ENCODE assay signal across 5 fruit fly cellular contexts in genomic region chr3L:139574-140567, dm6.
TF ChIP-seq lines count a peak whose summit lies in the region.

No protein-coding gene starts in this region.

- TF ChIP-seq CTCF in whole organism, embryonic (GFP tag; optimal IDR thresholded peaks at IDR 0.05; lab: Kevin White, UChicago) = no peak

TF ChIP-seq in whole organism, adult, 20 proteins besides CTCF, POLR2A, EP300 and RAD21:
- TF ChIP-seq toe (GFP tag; optimal IDR thresholded peaks at IDR 0.05; lab: Kevin White, UChicago) = no peak
- TF ChIP-seq ovo (GFP tag; optimal IDR thresholded peaks at IDR 0.05; lab: Kevin White, UChicago) = no peak
- TF ChIP-seq cic (GFP tag; optimal IDR thresholded peaks at IDR 0.05; lab: Kevin White, UChicago) = no peak
- peak; percentile 84 for TF ChIP-seq kay (GFP tag; lab: Kevin White, UChicago; ENCODE audit: borderline replicate concordance)
- TF ChIP-seq tj (GFP tag; optimal IDR thresholded peaks at IDR 0.05; lab: Kevin White, UChicago) = peak; percentile 39
- TF ChIP-seq Hr96 (GFP tag; optimal IDR thresholded peaks at IDR 0.05; lab: Kevin White, UChicago) = no peak
- no peak for TF ChIP-seq CG7045 (GFP tag; optimal IDR thresholded peaks at IDR 0.05; lab: Kevin White, UChicago)

TF ChIP-seq in whole organism, embryonic, 481 proteins besides CTCF, POLR2A, EP300 and RAD21 (continues in another document):
- TF ChIP-seq CoRest (tag; optimal IDR thresholded peaks at IDR 0.05; lab: Kevin White, UChicago) (no peak), sd (tag; optimal IDR thresholded peaks at IDR 0.05; lab: Kevin White, UChicago) (peak; percentile 42), HmgD (GFP tag; optimal IDR thresholded peaks at IDR 0.05; lab: Kevin White, UChicago) (no peak), onecut (GFP tag; IDR thresholded peaks at IDR 0.05; lab: Robert Waterston, UW) (no peak), hb (GFP tag; IDR thresholded peaks at IDR 0.05; lab: Robert Waterston, UW; ENCODE audit: partially characterized antibody) (no peak), CG31441 (GFP tag; IDR thresholded peaks at IDR 0.05; lab: Robert Waterston, UW) (no peak), br (optimal IDR thresholded peaks at IDR 0.05; lab: Kevin White, UChicago) (no peak), sqz (GFP tag; optimal IDR thresholded peaks at IDR 0.05; lab: Kevin White, UChicago) (peak; percentile 27), trh (GFP tag; optimal IDR thresholded peaks at IDR 0.05; lab: Kevin White, UChicago) (no peak), Fer1 (GFP tag; optimal IDR thresholded peaks at IDR 0.05; lab: Kevin White, UChicago) (no peak), Dref (GFP tag; IDR thresholded peaks at IDR 0.05; lab: Robert Waterston, UW) (no peak), disco-r (GFP tag; optimal IDR thresholded peaks at IDR 0.05; lab: Kevin White, UChicago) (no peak), knrl (GFP tag; IDR thresholded peaks at IDR 0.05; lab: Robert Waterston, UW; ENCODE audit: partially characterized antibody) (no peak), pan (optimal IDR thresholded peaks at IDR 0.05; lab: Kevin White, UChicago) (no peak), pan (GFP tag; optimal IDR thresholded peaks at IDR 0.05 in 1 of 2, IDR thresholded peaks at IDR 0.05 in 1 of 2) (no peak), caup (GFP tag; optimal IDR thresholded peaks at IDR 0.05; lab: Kevin White, UChicago; ENCODE audit: severe bottlenecking) (no peak), Usf (GFP tag; optimal IDR thresholded peaks at IDR 0.05; lab: Kevin White, UChicago) (no peak), esg (GFP tag; conservative IDR thresholded peaks at IDR 0.05; lab: Robert Waterston, UW) (no peak), CG7786 (GFP tag; optimal IDR thresholded peaks at IDR 0.05; lab: Kevin White, UChicago) (no peak), Sry-δ (GFP tag; optimal IDR thresholded peaks at IDR 0.05; lab: Kevin White, UChicago) (no peak), gfzf (GFP tag; optimal IDR thresholded peaks at IDR 0.05; lab: Kevin White, UChicago) (peak; percentile 23), dysf (GFP tag; IDR thresholded peaks at IDR 0.05; lab: Robert Waterston, UW) (no peak)

TF ChIP-seq in whole organism, prepupa, 60 proteins besides CTCF, POLR2A, EP300 and RAD21 (continues in another document):
- TF ChIP-seq spab (GFP tag; optimal IDR thresholded peaks at IDR 0.05; lab: Kevin White, UChicago) (no peak), CG11762 (GFP tag; optimal IDR thresholded peaks at IDR 0.05; lab: Kevin White, UChicago; ENCODE audit: insufficient read depth) (no peak), CG6854 (GFP tag; optimal IDR thresholded peaks at IDR 0.05; lab: Kevin White, UChicago) (no peak), ss (GFP tag; optimal IDR thresholded peaks at IDR 0.05; lab: Kevin White, UChicago) (peak in 1 of 2 experiments; percentile 24), eg (GFP tag; IDR thresholded peaks at IDR 0.05; lab: Robert Waterston, UW) (no peak), cyc (GFP tag; optimal IDR thresholded peaks at IDR 0.05; lab: Kevin White, UChicago) (peak; percentile 15), CG7368 (GFP tag; optimal IDR thresholded peaks at IDR 0.05; lab: Kevin White, UChicago) (no peak), CG16779 (tag; optimal IDR thresholded peaks at IDR 0.05; lab: Kevin White, UChicago) (no peak), CG4318 (GFP tag; optimal IDR thresholded peaks at IDR 0.05; lab: Kevin White, UChicago) (no peak), CG9139 (GFP tag; optimal IDR thresholded peaks at IDR 0.05; lab: Kevin White, UChicago) (no peak), fd85E (GFP tag; optimal IDR thresholded peaks at IDR 0.05; lab: Kevin White, UChicago) (no peak), Hr39 (GFP tag; optimal IDR thresholded peaks at IDR 0.05; lab: Kevin White, UChicago) (peak; percentile 36), Blimp-1 (GFP tag; optimal IDR thresholded peaks at IDR 0.05; lab: Kevin White, UChicago) (no peak), Eip75B (GFP tag; optimal IDR thresholded peaks at IDR 0.05; lab: Kevin White, UChicago) (peak; percentile 15), CG6276 (GFP tag; optimal IDR thresholded peaks at IDR 0.05; lab: Kevin White, UChicago) (no peak), Eip78C (GFP tag; lab: Kevin White, UChicago) (peak; percentile 76), dsx (GFP tag; optimal IDR thresholded peaks at IDR 0.05; lab: Kevin White, UChicago; ENCODE audit: poor library complexity, severe bottlenecking) (peak; percentile 66), fd59A (GFP tag; optimal IDR thresholded peaks at IDR 0.05; lab: Kevin White, UChicago) (no peak), Hr4 (GFP tag; optimal IDR thresholded peaks at IDR 0.05; lab: Kevin White, UChicago) (no peak), topi (GFP tag; optimal IDR thresholded peaks at IDR 0.05; lab: Kevin White, UChicago) (peak; percentile 36), Ets96B (tag; optimal IDR thresholded peaks at IDR 0.05; lab: Kevin White, UChicago) (no peak), CG8119 (GFP tag; IDR thresholded peaks at IDR 0.05; lab: Robert Waterston, UW) (no peak), Smox (GFP tag; optimal IDR thresholded peaks at IDR 0.05; lab: Kevin White, UChicago) (no peak)

TF ChIP-seq in whole organism, pupa, 21 proteins besides CTCF, POLR2A, EP300 and RAD21:
- peak; percentile 16 for TF ChIP-seq D1 (tag; optimal IDR thresholded peaks at IDR 0.05; lab: Kevin White, UChicago)
- TF ChIP-seq EcR (GFP tag; optimal IDR thresholded peaks at IDR 0.05; lab: Kevin White, UChicago) = peak; percentile 94
- peak; percentile 30 for TF ChIP-seq CG17806 (tag; optimal IDR thresholded peaks at IDR 0.05; lab: Kevin White, UChicago)
- no peak for TF ChIP-seq CG13204 (GFP tag; optimal IDR thresholded peaks at IDR 0.05; lab: Kevin White, UChicago)
- peak; percentile 39 for TF ChIP-seq CG8159 (tag; optimal IDR thresholded peaks at IDR 0.05; lab: Kevin White, UChicago)
- TF ChIP-seq gl (tag; optimal IDR thresholded peaks at IDR 0.05; lab: Kevin White, UChicago) = peak; percentile 21
- no peak for TF ChIP-seq CG15710 (tag; optimal IDR thresholded peaks at IDR 0.05; lab: Kevin White, UChicago)
- TF ChIP-seq CG10348 (GFP tag; IDR thresholded peaks at IDR 0.05; lab: Robert Waterston, UW) = no peak

TF ChIP-seq in whole organism, wandering third instar larva, 38 proteins besides CTCF, POLR2A, EP300 and RAD21:
- peak; percentile 43 for TF ChIP-seq rgr (GFP tag; optimal IDR thresholded peaks at IDR 0.05; lab: Kevin White, UChicago)
- TF ChIP-seq psq (GFP tag; optimal IDR thresholded peaks at IDR 0.05; lab: Kevin White, UChicago) = peak; percentile 45
- TF ChIP-seq OdsH (GFP tag; optimal IDR thresholded peaks at IDR 0.05; lab: Kevin White, UChicago) = peak; percentile 16
- no peak for TF ChIP-seq dsf (GFP tag; optimal IDR thresholded peaks at IDR 0.05; lab: Kevin White, UChicago; ENCODE audit: borderline replicate concordance)
- peak in 1 of 2 experiments; percentile 48 for TF ChIP-seq foxo (GFP tag; optimal IDR thresholded peaks at IDR 0.05; lab: Kevin White, UChicago)
- peak; percentile 39 for TF ChIP-seq br (GFP tag; optimal IDR thresholded peaks at IDR 0.05; lab: Kevin White, UChicago)
- TF ChIP-seq Dfd (GFP tag; optimal IDR thresholded peaks at IDR 0.05; lab: Kevin White, UChicago) = no peak
- peak; percentile 53 for TF ChIP-seq ey (GFP tag; optimal IDR thresholded peaks at IDR 0.05; lab: Kevin White, UChicago)
- no peak for TF ChIP-seq lola (GFP tag; optimal IDR thresholded peaks at IDR 0.05; lab: Kevin White, UChicago)
- no peak for TF ChIP-seq Mio (GFP tag; optimal IDR thresholded peaks at IDR 0.05; lab: Kevin White, UChicago)
- TF ChIP-seq HLH106 (tag; optimal IDR thresholded peaks at IDR 0.05; lab: Kevin White, UChicago) = peak; percentile 9
- TF ChIP-seq fru (GFP tag; optimal IDR thresholded peaks at IDR 0.05; lab: Kevin White, UChicago) = peak; percentile 61
- TF ChIP-seq Sp1 (GFP tag; optimal IDR thresholded peaks at IDR 0.05; lab: Kevin White, UChicago) = peak; percentile 5
- TF ChIP-seq Rel (GFP tag; optimal IDR thresholded peaks at IDR 0.05; lab: Kevin White, UChicago) = no peak
- TF ChIP-seq Rel (tag; optimal IDR thresholded peaks at IDR 0.05; lab: Kevin White, UChicago) = peak; percentile 97
- TF ChIP-seq Vsx2 (GFP tag; optimal IDR thresholded peaks at IDR 0.05; lab: Kevin White, UChicago; ENCODE audit: partially characterized antibody) = no peak
- no peak for TF ChIP-seq GATAd (GFP tag; optimal IDR thresholded peaks at IDR 0.05; lab: Kevin White, UChicago)
- TF ChIP-seq CrebA (GFP tag; optimal IDR thresholded peaks at IDR 0.05; lab: Kevin White, UChicago; ENCODE audit: borderline replicate concordance) = no peak
- no peak for TF ChIP-seq brk (GFP tag; optimal IDR thresholded peaks at IDR 0.05; lab: Kevin White, UChicago)
- TF ChIP-seq h (GFP tag; optimal IDR thresholded peaks at IDR 0.05; lab: Kevin White, UChicago) = peak; percentile 19
